Worm (Caenorhabditis elegans): ENCODE results near the gene Y59H11AR.10.

- TF ChIP-seq ztf-29 (GFP tag; IDR thresholded peaks at IDR 0.05): no peak
- no peak for TF ChIP-seq T22C8.4 (GFP tag; IDR thresholded peaks at IDR 0.05)
- TF ChIP-seq tab-1 (GFP tag; IDR thresholded peaks at IDR 0.05): no peak
- no peak for TF ChIP-seq med-1 (GFP tag; optimal IDR thresholded peaks at IDR 0.05; ENCODE audit: insufficient read depth)
- no peak for TF ChIP-seq ztf-23 (GFP tag; IDR thresholded peaks at IDR 0.05)
- no peak for TF ChIP-seq ref-1 (GFP tag; conservative IDR thresholded peaks at IDR 0.05)
- no peak for TF ChIP-seq cog-1 (tag; optimal IDR thresholded peaks at IDR 0.05)
- no peak for TF ChIP-seq flt-1 (GFP tag; IDR thresholded peaks at IDR 0.05)
- no peak for TF ChIP-seq klf-2 (GFP tag; conservative IDR thresholded peaks at IDR 0.05)
Observed at ce11 chrIV:8644432-8644831, 41.5 kb downstream of the Y59H11AR.10 start, which contains the start of gene C49C8.3.
